Fruit fly (Drosophila melanogaster) whole organism, embryonic: Measurements from ENCODE around the gene CG15449.

Source experiments
- ATbp ChIP-seq: fragments of 200-800 bp; sonication (Bioruptor generic); optimal IDR thresholded peaks from 2 replicates; lab custom pipeline; 2017; ENCODE audit warnings: missing biosample characterization, mild to moderate bottlenecking, missing genetic modification characterization, missing genetic modification reagents
- Atf3 ChIP-seq: fragments of 200-800 bp; sonication (Bioruptor generic); optimal IDR thresholded peaks from 3 replicates; lab custom pipeline; 2016; ENCODE audit warnings: missing biosample characterization, missing genetic modification characterization
- CG1024 ChIP-seq: fragments of 200-800 bp; sonication (Bioruptor generic); IDR thresholded peaks from 2 replicates; pipeline ENCODE4 v1.3.6; 2022; ENCODE audit warnings: missing biosample characterization, missing genetic modification characterization
- CG10321 ChIP-seq: fragments of 200-800 bp; sonication (Bioruptor generic); IDR thresholded peaks from 2 replicates; pipeline ENCODE4 v1.3.6; 2022; ENCODE audit warnings: missing biosample characterization, missing genetic modification characterization
- CG11085 ChIP-seq: fragments of 200-800 bp; sonication (Bioruptor generic); IDR thresholded peaks from 2 replicates; pipeline ENCODE4 v1.3.6; 2022; ENCODE audit warnings: missing biosample characterization, missing genetic modification characterization
- CG12236 ChIP-seq: fragments of 200-800 bp; sonication (Bioruptor generic); optimal IDR thresholded peaks from 2 replicates; lab custom pipeline; 2016; ENCODE audit warnings: missing biosample characterization, missing genetic modification characterization
- CG1233 ChIP-seq: fragments of 200-800 bp; sonication (Bioruptor generic); optimal IDR thresholded peaks from 4 replicates; lab custom pipeline; 2018; ENCODE audit warnings: missing biosample characterization, mild to moderate bottlenecking, missing genetic modification characterization
- CG15073 ChIP-seq: fragments of 200-800 bp; sonication (Bioruptor generic); optimal IDR thresholded peaks from 2 replicates; lab custom pipeline; 2016; ENCODE audit warnings: missing biosample characterization, missing genetic modification characterization
- CG15269 ChIP-seq: fragments of 200-800 bp; sonication (Bioruptor generic); optimal IDR thresholded peaks from 2 replicates; lab custom pipeline; 2018; ENCODE audit warnings: missing biosample characterization, mild to moderate bottlenecking, missing genetic modification characterization, moderate library complexity
- CG17359 ChIP-seq: fragments of 200-800 bp; sonication (Bioruptor generic); optimal IDR thresholded peaks from 3 replicates; lab custom pipeline; 2018; ENCODE audit warnings: missing biosample characterization, mild to moderate bottlenecking, missing genetic modification characterization, moderate library complexity
- CG17612 ChIP-seq: fragments of 200-800 bp; sonication (Bioruptor generic); IDR thresholded peaks from 2 replicates; pipeline ENCODE4 v1.3.6; 2022; ENCODE audit warnings: missing biosample characterization, missing genetic modification characterization
- CG17829 ChIP-seq: fragments of 200-800 bp; optimal IDR thresholded peaks from 2 replicates; lab custom pipeline; 2019; ENCODE audit warnings: missing biosample characterization, mild to moderate bottlenecking, missing genetic modification characterization, moderate library complexity
- CG1832 ChIP-seq: fragments of 200-800 bp; sonication (Bioruptor generic); optimal IDR thresholded peaks from 2 replicates; lab custom pipeline; 2017; ENCODE audit warnings: missing biosample characterization, mild to moderate bottlenecking, missing genetic modification characterization, inconsistent platforms
- CG18619 ChIP-seq: fragments of 200-800 bp; sonication (Bioruptor generic); optimal IDR thresholded peaks from 3 replicates; lab custom pipeline; 2017; ENCODE audit warnings: missing biosample characterization, mild to moderate bottlenecking, missing genetic modification characterization
- CG2116 ChIP-seq: fragments of 200-800 bp; sonication (Bioruptor generic); optimal IDR thresholded peaks from 3 replicates; lab custom pipeline; 2018; ENCODE audit warnings: missing biosample characterization, mild to moderate bottlenecking, missing genetic modification characterization
- CG34376 ChIP-seq: fragments of 200-800 bp; sonication (Bioruptor generic); optimal IDR thresholded peaks from 2 replicates; lab custom pipeline; 2018; ENCODE audit warnings: missing biosample characterization, mild to moderate bottlenecking, missing genetic modification characterization
- CG34422 ChIP-seq: fragments of 200-800 bp; sonication (Bioruptor generic); IDR thresholded peaks from 3 replicates; pipeline ENCODE4 v1.3.6; 2022; ENCODE audit warnings: missing biosample characterization, missing genetic modification characterization
- CG4328 ChIP-seq: fragments of 200-800 bp; sonication (Bioruptor generic); optimal IDR thresholded peaks from 3 replicates; lab custom pipeline; 2017; ENCODE audit warnings: missing biosample characterization, missing genetic modification reagents, missing genetic modification characterization
- CG4360 ChIP-seq: fragments of 200-800 bp; sonication (Bioruptor generic); IDR thresholded peaks from 2 replicates; pipeline ENCODE4 v1.3.6; 2022; ENCODE audit warnings: missing biosample characterization, missing genetic modification characterization
- CG7357 ChIP-seq: fragments of 200-800 bp; sonication (Bioruptor generic); IDR thresholded peaks from 3 replicates; pipeline ENCODE4 v1.3.6; 2022; ENCODE audit warnings: missing biosample characterization, missing genetic modification characterization
- CG7745 ChIP-seq: fragments of 200-800 bp; sonication (Bioruptor generic); optimal IDR thresholded peaks from 2 replicates; lab custom pipeline; 2018; ENCODE audit warnings: missing biosample characterization, mild to moderate bottlenecking, missing genetic modification characterization, moderate library complexity
- CG7987 ChIP-seq: fragments of 200-800 bp; sonication (Bioruptor generic); optimal IDR thresholded peaks from 2 replicates; lab custom pipeline; 2018; ENCODE audit warnings: missing biosample characterization, mild to moderate bottlenecking, missing genetic modification characterization, moderate library complexity
- CG8290 ChIP-seq, 3 experiments: fragments of 200-800 bp; sonication (Bioruptor generic); optimal IDR thresholded peaks; 2 replicates each; lab custom pipeline; 2016 to 2019; ENCODE audit warnings: missing biosample characterization in 3 of 3, missing genetic modification characterization in 3 of 3, mild to moderate bottlenecking in 2 of 3, moderate library complexity in 1 of 3
- CG9727 ChIP-seq: fragments of 200-800 bp; sonication (Bioruptor generic); optimal IDR thresholded peaks from 3 replicates; lab custom pipeline; 2017; ENCODE audit warnings: missing biosample characterization, mild to moderate bottlenecking, missing genetic modification characterization
- D19A ChIP-seq: fragments of 200-800 bp; optimal IDR thresholded peaks from 3 replicates; lab custom pipeline; 2019; ENCODE audit warnings: missing biosample characterization, mild to moderate bottlenecking, missing genetic modification characterization, moderate library complexity
- Dp ChIP-seq: fragments of 200-800 bp; sonication (Bioruptor generic); optimal IDR thresholded peaks from 2 replicates; lab custom pipeline; 2018; ENCODE audit warnings: missing biosample characterization, mild to moderate bottlenecking, missing genetic modification characterization, moderate library complexity
- Hr3 ChIP-seq: fragments of 200-800 bp; sonication (Bioruptor generic); optimal IDR thresholded peaks from 3 replicates; lab custom pipeline; 2016; ENCODE audit warnings: missing biosample characterization, missing genetic modification characterization
- Hr51 ChIP-seq, 2 experiments: fragments of 200-800 bp; sonication (Bioruptor generic); optimal IDR thresholded peaks; 2 replicates in 1 of 2; 3 replicates in 1 of 2; lab custom pipeline; 2016 to 2018; ENCODE audit warnings: missing biosample characterization in 2 of 2, missing genetic modification characterization in 2 of 2, mild to moderate bottlenecking in 1 of 2, moderate library complexity in 1 of 2
- Meics ChIP-seq: fragments of 200-800 bp; sonication (Bioruptor generic); optimal IDR thresholded peaks from 2 replicates; lab custom pipeline; 2017; ENCODE audit warnings: missing biosample characterization, mild to moderate bottlenecking, missing genetic modification characterization
- Mes4 ChIP-seq: fragments of 200-800 bp; sonication (Bioruptor generic); optimal IDR thresholded peaks from 2 replicates; lab custom pipeline; 2016; ENCODE audit warnings: missing biosample characterization, missing genetic modification characterization
- Ptx1 ChIP-seq: fragments of 200-800 bp; sonication (Bioruptor generic); IDR thresholded peaks from 2 replicates; pipeline ENCODE4 v1.3.6; 2022; ENCODE audit warnings: missing biosample characterization, missing genetic modification characterization
- Stat92E ChIP-seq, 3 experiments: fragments of >200 bp in 2 of 3; fragments of 200-800 bp in 1 of 3; sonication (Bioruptor generic) in 1 of 3; optimal IDR thresholded peaks; 2 replicates each; lab custom pipeline; 2017 to 2019; ENCODE audit warnings: missing biosample characterization in 3 of 3, missing genetic modification characterization in 3 of 3, mild to moderate bottlenecking in 1 of 3, moderate library complexity in 1 of 3
- amos ChIP-seq: fragments of 200-800 bp; sonication (Bioruptor generic); IDR thresholded peaks from 2 replicates; pipeline ENCODE4 v1.3.6; 2022; ENCODE audit warnings: missing biosample characterization, missing genetic modification characterization; ENCODE audit not compliant: partially characterized antibody
- br ChIP-seq: fragments of >200 bp; optimal IDR thresholded peaks from 2 replicates; lab custom pipeline; 2017
- cas ChIP-seq: fragments of 200-800 bp; sonication (Bioruptor generic); IDR thresholded peaks from 2 replicates; pipeline ENCODE4 v1.3.6; 2022; ENCODE audit warnings: missing biosample characterization, missing genetic modification characterization
- cg ChIP-seq: fragments of 200-800 bp; sonication (Bioruptor generic); optimal IDR thresholded peaks from 3 replicates; lab custom pipeline; 2019; ENCODE audit warnings: missing biosample characterization, mild to moderate bottlenecking, missing genetic modification characterization, moderate library complexity
- crc ChIP-seq: fragments of 200-800 bp; sonication (Bioruptor generic); optimal IDR thresholded peaks from 2 replicates; lab custom pipeline; 2016; ENCODE audit warnings: missing biosample characterization, missing genetic modification characterization
- dati ChIP-seq: fragments of 200-800 bp; sonication (Bioruptor generic); IDR thresholded peaks from 2 replicates; pipeline ENCODE4 v1.3.6; 2022; ENCODE audit warnings: missing biosample characterization, missing genetic modification characterization
- esg ChIP-seq: fragments of 200-800 bp; sonication (Bioruptor generic); conservative IDR thresholded peaks from 2 replicates; pipeline ENCODE4 v1.3.6; 2022; ENCODE audit warnings: missing biosample characterization, missing genetic modification characterization
- ewg ChIP-seq: fragments of 200-800 bp; sonication (Bioruptor generic); optimal IDR thresholded peaks from 3 replicates; lab custom pipeline; 2017; ENCODE audit warnings: mild to moderate bottlenecking, missing biosample characterization, missing genetic modification reagents, missing genetic modification characterization
- hb ChIP-seq: fragments of 200-800 bp; sonication (Bioruptor generic); IDR thresholded peaks from 3 replicates; pipeline ENCODE4 v1.3.6; 2022; ENCODE audit warnings: missing biosample characterization, missing genetic modification characterization; ENCODE audit not compliant: partially characterized antibody
- insv ChIP-seq, 2 experiments: fragments of 200-800 bp; sonication (Bioruptor generic); optimal IDR thresholded peaks; 3 replicates each; lab custom pipeline; 2016 to 2018; ENCODE audit warnings: missing biosample characterization in 2 of 2, missing genetic modification characterization in 2 of 2
- kah ChIP-seq: fragments of 200-800 bp; sonication (Bioruptor generic); optimal IDR thresholded peaks from 2 replicates; lab custom pipeline; 2018; ENCODE audit warnings: missing biosample characterization, mild to moderate bottlenecking, missing genetic modification characterization
- odd ChIP-seq: fragments of 200-800 bp; sonication (Bioruptor generic); optimal IDR thresholded peaks from 2 replicates; lab custom pipeline; 2017; ENCODE audit warnings: missing biosample characterization, mild to moderate bottlenecking, missing genetic modification characterization
- sens ChIP-seq: fragments of 200-800 bp; sonication (Bioruptor generic); peaks from one replicate; lab custom pipeline; 2016; ENCODE audit warnings: missing biosample characterization, missing genetic modification characterization
- sim ChIP-seq: fragments of 200-800 bp; sonication (Bioruptor generic); IDR thresholded peaks from 2 replicates; pipeline ENCODE4 v1.3.6; 2022; ENCODE audit warnings: missing biosample characterization, missing genetic modification characterization
- slou ChIP-seq: fragments of 200-800 bp; sonication (Bioruptor generic); optimal IDR thresholded peaks from 3 replicates; lab custom pipeline; 2016; ENCODE audit warnings: missing biosample characterization, missing genetic modification characterization
- tna ChIP-seq: fragments of 200-800 bp; sonication (Bioruptor generic); IDR thresholded peaks from 2 replicates; pipeline ENCODE4 v1.3.6; 2022; ENCODE audit warnings: missing biosample characterization, missing genetic modification characterization; ENCODE audit not compliant: partially characterized antibody
- tup ChIP-seq: fragments of 200-800 bp; sonication (Bioruptor generic); optimal IDR thresholded peaks from 2 replicates; lab custom pipeline; 2016; ENCODE audit warnings: missing biosample characterization, mild to moderate bottlenecking, missing genetic modification characterization, moderate library complexity
- yki ChIP-seq: fragments of >200 bp; optimal IDR thresholded peaks from 3 replicates; lab custom pipeline; 2018

CG15449 gene

dm6 chrX:21041825-21042224 lies 1.4 kb upstream of the CG15449 start, which contains the start of gene Mgstl:
Gene Mgstl, plus strand, starts transcription at chrX:21042125.
- TF ChIP-seq tup (GFP tag; lab: Kevin White, UChicago) (no peak), Stat92E (GFP tag; optimal IDR thresholded peaks at IDR 0.05; lab: Kevin White, UChicago) (no peak), CG34376 (no peak), CG8290 (GFP tag; optimal IDR thresholded peaks at IDR 0.05; lab: Kevin White, UChicago) (no peak), CG8290 (tag; optimal IDR thresholded peaks at IDR 0.05; lab: Kevin White, UChicago) (no peak), slou (GFP tag; lab: Kevin White, UChicago) (no peak), sim (no peak), br (no peak), CG7745 (tag; lab: Kevin White, UChicago) (no peak), CG1832 (GFP tag; lab: Kevin White, UChicago) (no peak), esg (GFP tag; lab: Robert Waterston, UW) (no peak), Dp (GFP tag; lab: Kevin White, UChicago) (no peak), CG7987 (GFP tag; lab: Kevin White, UChicago) (no peak), CG4328 (GFP tag; lab: Kevin White, UChicago) (no peak), CG11085 (GFP tag; lab: Robert Waterston, UW) (no peak)
- TF ChIP-seq, all 482 proteins: peak for 0

dm6 chrX:21035938-21036324 lies 4.5 kb downstream of the CG15449 start:
- TF ChIP-seq D19A (tag; lab: Kevin White, UChicago) (peak; percentile 17), insv (GFP tag; optimal IDR thresholded peaks at IDR 0.05; lab: Kevin White, UChicago) (no peak), cas (GFP tag; lab: Robert Waterston, UW) (no peak), ATbp (no peak), CG17829 (tag; lab: Kevin White, UChicago) (no peak), CG1024 (GFP tag; lab: Robert Waterston, UW) (no peak), dati (GFP tag; lab: Robert Waterston, UW) (no peak), CG9727 (GFP tag; lab: Kevin White, UChicago) (no peak), CG34422 (no peak), CG18619 (no peak), CG7357 (GFP tag; lab: Robert Waterston, UW) (no peak), Hr3 (GFP tag; lab: Kevin White, UChicago) (no peak), CG15269 (peak; percentile 28), Ptx1 (GFP tag; lab: Robert Waterston, UW) (no peak), CG2116 (no peak), CG4360 (GFP tag; lab: Robert Waterston, UW) (no peak), CG17359 (peak; percentile 0), amos (no peak), CG10321 (no peak), tna (GFP tag; lab: Robert Waterston, UW) (no peak), Meics (GFP tag; lab: Kevin White, UChicago) (peak; percentile 23), odd (GFP tag; lab: Kevin White, UChicago) (no peak), Mes4 (GFP tag; lab: Kevin White, UChicago) (no peak), yki (no peak), cg (GFP tag; lab: Kevin White, UChicago) (no peak), crc (no peak), kah (no peak), CG8290 (GFP tag; optimal IDR thresholded peaks at IDR 0.05; lab: Kevin White, UChicago) (no peak), CG8290 (tag; optimal IDR thresholded peaks at IDR 0.05; lab: Kevin White, UChicago) (peak in 1 of 2 experiments; percentile 21), sens (GFP tag; lab: Kevin White, UChicago) (peak; percentile 31), CG12236 (no peak), hb (GFP tag; lab: Robert Waterston, UW) (no peak), br (no peak), CG15073 (no peak), ewg (GFP tag; lab: Kevin White, UChicago) (no peak), CG17612 (GFP tag; lab: Robert Waterston, UW) (no peak), Hr51 (GFP tag; optimal IDR thresholded peaks at IDR 0.05; lab: Kevin White, UChicago) (peak in 1 of 2 experiments; percentile 26), Atf3 (GFP tag; lab: Kevin White, UChicago) (no peak), CG1233 (GFP tag; lab: Kevin White, UChicago) (no peak)
